Worm (Caenorhabditis elegans) whole organism, L4 larva: ENCODE results near the gene srbc-62.

Source experiments
- F49E8.2 ChIP-seq: sonication (generic microtip); optimal IDR thresholded peaks from 2 replicates; lab custom pipeline; 2016; ENCODE audit warnings: missing compliant biosample characterization, mild to moderate bottlenecking, missing genetic modification characterization, borderline replicate concordance
- ama-1 ChIP-seq: fragments of 150-350 bp; optimal IDR thresholded peaks from 2 replicates; lab custom pipeline; 2014; ENCODE audit warnings: inconsistent platforms, mixed read lengths
- ceh-82 ChIP-seq: sonication (generic microtip); optimal IDR thresholded peaks from 2 replicates; lab custom pipeline; 2017; ENCODE audit warnings: missing biosample characterization, missing genetic modification characterization
- daf-19 ChIP-seq: fragments of 200-800 bp; sonication (Bioruptor generic); conservative IDR thresholded peaks from 2 replicates; pipeline ENCODE4 v1.3.6; 2022; ENCODE audit warnings: missing genetic modification characterization, missing compliant biosample characterization
- hlh-11 ChIP-seq: fragments of 200-800 bp; sonication (Bioruptor generic); optimal IDR thresholded peaks from 2 replicates; lab custom pipeline; 2018; ENCODE audit warnings: mild to moderate bottlenecking, missing genetic modification characterization, missing compliant biosample characterization
- jun-1 ChIP-seq: fragments of 150-350 bp; optimal IDR thresholded peaks from 2 replicates; lab custom pipeline; 2014; ENCODE audit warnings: missing biosample characterization, missing genetic modification reagents, missing genetic modification characterization
- lin-39 ChIP-seq: fragments of 150-350 bp; optimal IDR thresholded peaks from 2 replicates; lab custom pipeline; 2014; ENCODE audit warnings: missing biosample characterization, missing genetic modification reagents, missing genetic modification characterization
- nhr-28 ChIP-seq: fragments of 150-350 bp; optimal IDR thresholded peaks from 2 replicates; lab custom pipeline; 2014; ENCODE audit warnings: missing biosample characterization, missing genetic modification characterization
- spr-3 ChIP-seq: fragments of 200-800 bp; sonication (Bioruptor generic); optimal IDR thresholded peaks from 2 replicates; lab custom pipeline; 2018; ENCODE audit warnings: mild to moderate bottlenecking, missing genetic modification characterization, missing compliant biosample characterization
- zip-11 ChIP-seq: fragments of 200-800 bp; sonication (Bioruptor generic); IDR thresholded peaks from 2 replicates; pipeline ENCODE4 v1.3.6; 2022; ENCODE audit warnings: missing genetic modification characterization, missing compliant biosample characterization
- zip-2 ChIP-seq: fragments of 150-350 bp; optimal IDR thresholded peaks from 2 replicates; lab custom pipeline; 2014; ENCODE audit warnings: missing biosample characterization, missing genetic modification characterization

DNA sequence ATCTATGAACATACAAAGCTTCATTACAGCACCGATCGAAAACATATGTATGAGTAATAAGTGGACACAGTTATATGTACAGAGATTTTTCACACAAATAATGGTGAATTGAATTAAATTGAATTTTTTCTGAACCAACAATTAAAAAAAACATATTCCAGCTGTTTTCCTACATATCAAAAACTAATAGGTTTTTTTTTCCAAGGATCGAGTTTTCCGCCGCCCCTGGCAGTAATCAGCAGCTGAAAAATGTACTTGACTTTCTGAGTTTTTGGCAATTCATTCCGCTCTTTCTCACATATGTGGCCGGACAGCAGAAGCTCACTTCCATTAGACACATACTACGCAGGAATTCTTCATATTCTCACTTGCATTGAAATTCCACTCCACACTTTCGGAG is 39.3 kb upstream of the srbc-62 start, which contains the start of gene srh-174:
- TF ChIP-seq zip-11 (GFP tag; lab: Robert Waterston, UW), result no peak
- TF ChIP-seq daf-19 (GFP tag; lab: Robert Waterston, UW), result no peak
- no peak for TF ChIP-seq ceh-82
- TF ChIP-seq hlh-11 (tag; lab: Kevin White, UChicago), result no peak
- no peak for TF ChIP-seq lin-39
- TF ChIP-seq nhr-28 (tag; lab: Kevin White, UChicago), result no peak
- TF ChIP-seq ama-1 (lab: Kevin White, UChicago), result no peak
- TF ChIP-seq zip-2 (tag; lab: Kevin White, UChicago), result no peak
- TF ChIP-seq jun-1 (tag; lab: Kevin White, UChicago), result no peak
- TF ChIP-seq spr-3 (GFP tag; lab: Kevin White, UChicago), result no peak
- TF ChIP-seq F49E8.2, result no peak
